Worm (Caenorhabditis elegans) whole organism, L4 larva: ENCODE data around the gene sru-48.

Experiments
- D1046.2 ChIP-seq: fragments of 200-800 bp; sonication (Bioruptor generic); IDR thresholded peaks from 2 replicates; pipeline ENCODE4 v1.3.6; 2022; ENCODE audit warnings: missing genetic modification characterization, missing compliant biosample characterization
- F37D6.2 ChIP-seq: sonication (generic microtip); optimal IDR thresholded peaks from 2 replicates; lab custom pipeline; 2016; ENCODE audit warnings: mild to moderate bottlenecking, missing genetic modification characterization, missing compliant biosample characterization
- Y75B8A.6 ChIP-seq: fragments of 200-800 bp; sonication (Bioruptor generic); IDR thresholded peaks from 2 replicates; pipeline ENCODE4 v1.3.6; 2022; ENCODE audit warnings: missing genetic modification reagents, missing genetic modification characterization, missing compliant biosample characterization
- aha-1 ChIP-seq: fragments of 150-350 bp; peaks from one replicate; lab custom pipeline; 2014; ENCODE audit warnings: missing biosample characterization, missing genetic modification characterization
- ama-1 ChIP-seq: fragments of 150-350 bp; optimal IDR thresholded peaks from 2 replicates; lab custom pipeline; 2014; ENCODE audit warnings: inconsistent platforms, mixed read lengths
- arid-1 ChIP-seq: fragments of 200-800 bp; sonication (Bioruptor generic); conservative IDR thresholded peaks from 2 replicates; pipeline ENCODE4 v1.3.6; 2022; ENCODE audit warnings: missing genetic modification reagents, missing genetic modification characterization, missing compliant biosample characterization
- attf-4 ChIP-seq: sonication (generic microtip); optimal IDR thresholded peaks from 3 replicates; lab custom pipeline; 2017; ENCODE audit warnings: missing biosample characterization, missing genetic modification characterization
- ceh-20 ChIP-seq: fragments of 200-800 bp; sonication (Bioruptor generic); IDR thresholded peaks from 2 replicates; pipeline ENCODE4 v1.3.6; 2022; ENCODE audit warnings: missing genetic modification reagents, missing genetic modification characterization, missing compliant biosample characterization
- ceh-62 ChIP-seq: sonication (generic microtip); optimal IDR thresholded peaks from 2 replicates; lab custom pipeline; 2017; ENCODE audit warnings: missing biosample characterization, missing genetic modification characterization
- ceh-82 ChIP-seq: sonication (generic microtip); optimal IDR thresholded peaks from 2 replicates; lab custom pipeline; 2017; ENCODE audit warnings: missing biosample characterization, missing genetic modification characterization
- ces-1 ChIP-seq: fragments of 150-350 bp; sonication (generic microtip); optimal IDR thresholded peaks from 4 replicates; lab custom pipeline; 2014; ENCODE audit warnings: missing biosample characterization, missing genetic modification reagents, missing genetic modification characterization
- ctbp-1 ChIP-seq: fragments of 200-800 bp; sonication (Bioruptor generic); IDR thresholded peaks from 2 replicates; pipeline ENCODE4 v1.3.6; 2022; ENCODE audit warnings: missing genetic modification reagents, missing genetic modification characterization, missing compliant biosample characterization
- daf-12 ChIP-seq: fragments of 150-350 bp; optimal IDR thresholded peaks from 2 replicates; lab custom pipeline; 2014; ENCODE audit warnings: missing biosample characterization, missing genetic modification reagents, missing genetic modification characterization
- dmd-6 ChIP-seq: fragments of 200-800 bp; sonication (Bioruptor generic); IDR thresholded peaks from 2 replicates; pipeline ENCODE4 v1.3.6; 2022; ENCODE audit warnings: missing genetic modification reagents, missing genetic modification characterization, missing compliant biosample characterization
- duxl-1 ChIP-seq: sonication (generic microtip); optimal IDR thresholded peaks from 2 replicates; lab custom pipeline; 2016; ENCODE audit warnings: mild to moderate bottlenecking, missing genetic modification characterization, moderate library complexity, missing compliant biosample characterization; ENCODE audit not compliant: poor library complexity
- dve-1 ChIP-seq: sonication (generic microtip); optimal IDR thresholded peaks from 2 replicates; lab custom pipeline; 2017; ENCODE audit warnings: antibody characterized with exemption, mild to moderate bottlenecking, missing genetic modification characterization, missing compliant biosample characterization; ENCODE audit not compliant: insufficient read depth
- fkh-10 ChIP-seq: fragments of 150-350 bp; optimal IDR thresholded peaks from 2 replicates; lab custom pipeline; 2014; ENCODE audit warnings: missing biosample characterization, missing genetic modification reagents, missing genetic modification characterization
- hlh-11 ChIP-seq: fragments of 200-800 bp; sonication (Bioruptor generic); optimal IDR thresholded peaks from 2 replicates; lab custom pipeline; 2018; ENCODE audit warnings: mild to moderate bottlenecking, missing genetic modification characterization, missing compliant biosample characterization
- hlh-30 ChIP-seq: sonication (generic microtip); optimal IDR thresholded peaks from 2 replicates; lab custom pipeline; 2017; ENCODE audit warnings: antibody characterized with exemption, mild to moderate bottlenecking, missing genetic modification characterization, missing compliant biosample characterization; ENCODE audit not compliant: insufficient read depth
- hmg-1.1 ChIP-seq: fragments of 200-800 bp; sonication (Bioruptor generic); IDR thresholded peaks from 2 replicates; pipeline ENCODE4 v1.3.6; 2022; ENCODE audit warnings: missing genetic modification reagents, missing genetic modification characterization, missing compliant biosample characterization
- jun-1 ChIP-seq: fragments of 150-350 bp; optimal IDR thresholded peaks from 2 replicates; lab custom pipeline; 2014; ENCODE audit warnings: missing biosample characterization, missing genetic modification reagents, missing genetic modification characterization
- lim-7 ChIP-seq: fragments of 200-800 bp; sonication (Bioruptor generic); IDR thresholded peaks from 2 replicates; pipeline ENCODE4 v1.3.6; 2022; ENCODE audit warnings: missing genetic modification characterization, missing compliant biosample characterization
- lin-13 ChIP-seq: fragments of 150-350 bp; optimal IDR thresholded peaks from 2 replicates; lab custom pipeline; 2014; ENCODE audit warnings: missing biosample characterization, missing genetic modification reagents, missing genetic modification characterization
- lin-39 ChIP-seq: fragments of 150-350 bp; optimal IDR thresholded peaks from 2 replicates; lab custom pipeline; 2014; ENCODE audit warnings: missing biosample characterization, missing genetic modification reagents, missing genetic modification characterization
- madf-5 ChIP-seq, 2 experiments: fragments of 200-800 bp; sonication (Bioruptor generic); IDR thresholded peaks; 2 replicates each; pipeline ENCODE4 v1.3.6; 2022; ENCODE audit warnings: missing compliant biosample characterization in 2 of 2, missing genetic modification characterization in 2 of 2
- madf-9 ChIP-seq: fragments of 200-800 bp; sonication (Bioruptor generic); conservative IDR thresholded peaks from 2 replicates; pipeline ENCODE4 v1.3.6; 2022; ENCODE audit warnings: missing genetic modification reagents, missing genetic modification characterization, missing compliant biosample characterization
- mep-1 ChIP-seq: fragments of 150-350 bp; sonication (generic microtip); optimal IDR thresholded peaks from 3 replicates; lab custom pipeline; 2014; ENCODE audit warnings: missing biosample characterization, missing genetic modification characterization
- mxl-3 ChIP-seq: fragments of 200-800 bp; sonication (Bioruptor generic); optimal IDR thresholded peaks from 2 replicates; lab custom pipeline; 2018; ENCODE audit warnings: mild to moderate bottlenecking, missing genetic modification characterization, missing compliant biosample characterization
- nhr-111 ChIP-seq: fragments of 200-800 bp; sonication (Bioruptor generic); optimal IDR thresholded peaks from 2 replicates; lab custom pipeline; 2018; ENCODE audit warnings: mild to moderate bottlenecking, missing genetic modification characterization, missing compliant biosample characterization
- nhr-237 ChIP-seq: sonication (generic microtip); optimal IDR thresholded peaks from 2 replicates; lab custom pipeline; 2017; ENCODE audit warnings: missing biosample characterization, missing genetic modification characterization
- nhr-25 ChIP-seq: sonication (generic microtip); optimal IDR thresholded peaks from 2 replicates; lab custom pipeline; 2017; ENCODE audit warnings: missing genetic modification characterization, mild to moderate bottlenecking, missing compliant biosample characterization, antibody characterized with exemption, moderate library complexity, borderline replicate concordance; ENCODE audit not compliant: insufficient read depth
- nhr-28 ChIP-seq: fragments of 150-350 bp; optimal IDR thresholded peaks from 2 replicates; lab custom pipeline; 2014; ENCODE audit warnings: missing biosample characterization, missing genetic modification characterization
- nhr-42 ChIP-seq: fragments of 200-800 bp; sonication (Bioruptor generic); IDR thresholded peaks from 2 replicates; pipeline ENCODE4 v1.3.6; 2022; ENCODE audit warnings: missing genetic modification characterization, missing compliant biosample characterization
- nhr-77 ChIP-seq: fragments of 150-350 bp; optimal IDR thresholded peaks from 2 replicates; lab custom pipeline; 2014; ENCODE audit warnings: missing biosample characterization, missing genetic modification characterization
- php-3 ChIP-seq: fragments of 200-800 bp; sonication (Bioruptor generic); IDR thresholded peaks from 2 replicates; pipeline ENCODE4 v1.3.6; 2022; ENCODE audit warnings: missing genetic modification reagents, missing genetic modification characterization, missing compliant biosample characterization
- pqm-1 ChIP-seq: sonication (generic microtip); optimal IDR thresholded peaks from 2 replicates; lab custom pipeline; 2017; ENCODE audit warnings: missing biosample characterization, missing genetic modification characterization
- sdz-12 ChIP-seq: fragments of 200-800 bp; sonication (Bioruptor generic); optimal IDR thresholded peaks from 2 replicates; lab custom pipeline; 2018; ENCODE audit warnings: mild to moderate bottlenecking, missing genetic modification characterization, missing compliant biosample characterization
- set-16 ChIP-seq: fragments of 200-800 bp; sonication (Bioruptor generic); IDR thresholded peaks from 2 replicates; pipeline ENCODE4 v1.3.6; 2022; ENCODE audit warnings: missing genetic modification reagents, missing genetic modification characterization, missing compliant biosample characterization
- spr-1 ChIP-seq: sonication (generic microtip); optimal IDR thresholded peaks from 2 replicates; lab custom pipeline; 2016; ENCODE audit warnings: mild to moderate bottlenecking, missing genetic modification characterization, missing compliant biosample characterization
- spr-3 ChIP-seq: fragments of 200-800 bp; sonication (Bioruptor generic); optimal IDR thresholded peaks from 2 replicates; lab custom pipeline; 2018; ENCODE audit warnings: mild to moderate bottlenecking, missing genetic modification characterization, missing compliant biosample characterization
- unc-130 ChIP-seq: sonication (generic microtip); optimal IDR thresholded peaks from 2 replicates; lab custom pipeline; 2016; ENCODE audit warnings: missing genetic modification reagents, missing genetic modification characterization, missing compliant biosample characterization
- unc-39 ChIP-seq: sonication (generic microtip); optimal IDR thresholded peaks from 2 replicates; lab custom pipeline; 2017; ENCODE audit warnings: missing biosample characterization, missing genetic modification characterization
- unc-62 ChIP-seq, 3 experiments: fragments of 150-350 bp in 1 of 3; sonication (generic microtip); optimal IDR thresholded peaks in 2 of 3; peaks in 1 of 3; 1 replicate in 1 of 3; 2 replicates in 2 of 3; lab custom pipeline; 2014 to 2017; ENCODE audit warnings: missing biosample characterization in 3 of 3, missing genetic modification characterization in 3 of 3, missing genetic modification reagents in 3 of 3, missing genotype in 1 of 3
- zfp-3 ChIP-seq: fragments of 200-800 bp; sonication (Bioruptor generic); conservative IDR thresholded peaks from 2 replicates; pipeline ENCODE4 v1.3.6; 2022; ENCODE audit warnings: missing genetic modification reagents, missing genetic modification characterization, missing compliant biosample characterization
- ztf-11 ChIP-seq: fragments of 150-350 bp; optimal IDR thresholded peaks from 2 replicates; lab custom pipeline; 2014; ENCODE audit warnings: missing biosample characterization, missing genetic modification characterization

sru-48 gene

DNA sequence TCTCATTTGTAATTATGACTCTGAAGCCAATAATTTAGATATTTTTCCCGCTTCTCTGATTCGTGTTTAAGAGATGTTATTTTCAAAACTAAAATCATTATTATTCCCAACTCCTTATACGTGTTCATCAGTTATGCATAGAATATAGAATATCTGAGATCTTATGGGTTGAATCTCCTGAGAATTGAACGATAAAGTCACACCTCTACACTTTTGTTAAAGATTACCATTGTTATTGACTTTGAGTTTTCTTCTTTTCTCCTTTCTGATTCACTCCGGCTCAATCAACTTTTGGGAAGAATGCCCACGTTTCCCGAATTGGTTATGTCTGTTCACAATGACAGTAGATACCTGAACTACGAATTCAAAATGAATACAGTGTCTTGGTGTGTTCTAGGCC is at the start of gene sru-48:
Gene sru-48, plus strand, starts transcription at position 301 of the 400 bp plus-strand sequence.
- TF ChIP-seq ceh-20 (GFP tag; lab: Robert Waterston, UW) = no peak
- TF ChIP-seq unc-39 = no peak
- no peak for TF ChIP-seq nhr-111 (GFP tag; lab: Kevin White, UChicago)
- no peak for TF ChIP-seq nhr-77 (tag; lab: Kevin White, UChicago)
- TF ChIP-seq arid-1 (GFP tag; lab: Robert Waterston, UW) = no peak
- TF ChIP-seq hlh-30 (tag; lab: Kevin White, UChicago) = no peak
- no peak for TF ChIP-seq spr-1
- peak; percentile 17 for TF ChIP-seq aha-1 (tag; lab: Kevin White, UChicago)

DNA sequence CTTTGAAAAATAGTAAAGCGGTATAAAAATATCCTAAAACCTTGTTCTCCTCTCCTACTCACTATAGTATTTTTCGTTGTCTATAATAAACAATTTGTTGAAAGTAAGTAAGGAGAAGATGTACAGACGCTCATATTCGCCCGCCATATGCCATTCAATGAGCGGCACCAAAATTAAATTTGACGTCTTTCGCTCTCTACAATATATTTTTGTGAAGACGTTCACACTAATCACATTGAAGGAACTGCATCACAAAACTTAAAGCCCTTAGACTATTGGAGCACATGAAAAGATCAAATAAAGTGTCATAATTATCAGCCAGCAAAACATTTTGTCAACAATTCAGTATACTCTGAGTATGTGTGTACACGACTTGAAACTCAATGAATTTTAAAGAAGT is 48.2 kb upstream of the sru-48 start:
- no peak for TF ChIP-seq ctbp-1 (GFP tag; lab: Robert Waterston, UW)
- TF ChIP-seq mxl-3 (GFP tag; lab: Kevin White, UChicago) = no peak
- TF ChIP-seq ceh-82 (tag; lab: Kevin White, UChicago) = no peak
- TF ChIP-seq php-3 (GFP tag; lab: Robert Waterston, UW) = no peak
- no peak for TF ChIP-seq dve-1
- no peak for TF ChIP-seq D1046.2
- no peak for TF ChIP-seq madf-5 (GFP tag; IDR thresholded peaks at IDR 0.05; lab: Robert Waterston, UW)
- TF ChIP-seq fkh-10 (GFP tag; lab: Kevin White, UChicago) = no peak
- no peak for TF ChIP-seq ceh-62
- TF ChIP-seq Y75B8A.6 (GFP tag; lab: Robert Waterston, UW) = no peak
- TF ChIP-seq unc-130 (GFP tag; lab: Kevin White, UChicago) = no peak
- TF ChIP-seq daf-12 (tag; lab: Kevin White, UChicago) = no peak
- no peak for TF ChIP-seq ama-1 (lab: Kevin White, UChicago)
- TF ChIP-seq lin-39 = no peak
- TF ChIP-seq sdz-12 = no peak
- no peak for TF ChIP-seq nhr-111 (GFP tag; lab: Kevin White, UChicago)

- TF ChIP-seq ztf-11 (tag; lab: Kevin White, UChicago) = no peak
- TF ChIP-seq lim-7 (GFP tag; lab: Robert Waterston, UW) = no peak
- TF ChIP-seq duxl-1 = no peak
- no peak for TF ChIP-seq spr-3 (GFP tag; lab: Kevin White, UChicago)
- TF ChIP-seq madf-9 (GFP tag; lab: Robert Waterston, UW) = no peak
- TF ChIP-seq set-16 (GFP tag; lab: Robert Waterston, UW) = no peak
- TF ChIP-seq lin-13 = no peak
- TF ChIP-seq unc-62 (GFP tag; optimal IDR thresholded peaks at IDR 0.05 in 1 of 2; lab: Kevin White, UChicago) = no peak
- TF ChIP-seq unc-62 (tag; optimal IDR thresholded peaks at IDR 0.05; lab: Kevin White, UChicago) = no peak
- TF ChIP-seq zfp-3 = no peak
- TF ChIP-seq unc-130 (GFP tag; lab: Kevin White, UChicago) = no peak
- no peak for TF ChIP-seq jun-1 (tag; lab: Kevin White, UChicago)
- no peak for TF ChIP-seq pqm-1
These were observed 46.0 kb upstream of the sru-48 start, which contains the start of gene tbc-7 for ce11 chrX:5133980-5134379. Gene tbc-7 (plus strand): TSS chrX:5134280.

ce11 chrX:5135548-5135947 is 44.4 kb upstream of the sru-48 start:
- no peak for TF ChIP-seq ces-1 (GFP tag; lab: Kevin White, UChicago)
- no peak for TF ChIP-seq ceh-82 (tag; lab: Kevin White, UChicago)
- no peak for TF ChIP-seq madf-5 (GFP tag; IDR thresholded peaks at IDR 0.05; lab: Robert Waterston, UW)
- no peak for TF ChIP-seq attf-4 (tag; lab: Kevin White, UChicago)
- TF ChIP-seq spr-1 = no peak
- no peak for TF ChIP-seq nhr-42 (GFP tag; lab: Robert Waterston, UW)
- peak; percentile 5 for TF ChIP-seq nhr-28
- no peak for TF ChIP-seq nhr-237
- no peak for TF ChIP-seq arid-1 (GFP tag; lab: Robert Waterston, UW)
- TF ChIP-seq daf-12 (tag; lab: Kevin White, UChicago) = no peak
- no peak for TF ChIP-seq hmg-1.1 (GFP tag; lab: Robert Waterston, UW)
- no peak for TF ChIP-seq fkh-10 (GFP tag; lab: Kevin White, UChicago)
- no peak for TF ChIP-seq dmd-6 (GFP tag; lab: Robert Waterston, UW)
- no peak for TF ChIP-seq F37D6.2
- no peak for TF ChIP-seq mep-1
- peak; percentile 60 for TF ChIP-seq aha-1 (tag; lab: Kevin White, UChicago)
- TF ChIP-seq hlh-11 (tag; lab: Kevin White, UChicago) = peak; percentile 9
- TF ChIP-seq nhr-25 = no peak
- TF ChIP-seq ctbp-1 (GFP tag; lab: Robert Waterston, UW) = no peak
- TF ChIP-seq lin-39 = no peak
